Worm (Caenorhabditis elegans): Measurements from ENCODE around the gene E04F6.9.

- TF ChIP-seq unc-130 (tag; optimal IDR thresholded peaks at IDR 0.05) = no peak
- no peak for TF ChIP-seq unc-62 (GFP tag; optimal IDR thresholded peaks at IDR 0.05)
- TF ChIP-seq dpl-1 (GFP tag; optimal IDR thresholded peaks at IDR 0.05) = no peak
- no peak for TF ChIP-seq hpl-2 (GFP tag; optimal IDR thresholded peaks at IDR 0.05)
- no peak for TF ChIP-seq nhr-12 (tag; optimal IDR thresholded peaks at IDR 0.05)
- no peak for TF ChIP-seq ztf-11 (tag; optimal IDR thresholded peaks at IDR 0.05)
- no peak for TF ChIP-seq swsn-7 (tag; optimal IDR thresholded peaks at IDR 0.05)
- TF ChIP-seq nhr-76 (tag; optimal IDR thresholded peaks at IDR 0.05) = no peak
- no peak for TF ChIP-seq nhr-28 (tag; optimal IDR thresholded peaks at IDR 0.05)
- TF ChIP-seq lin-15B (tag; optimal IDR thresholded peaks at IDR 0.05) = no peak
- TF ChIP-seq mep-1 (tag; optimal IDR thresholded peaks at IDR 0.05) = no peak
- TF ChIP-seq aly-2 (tag; optimal IDR thresholded peaks at IDR 0.05) = no peak
Observed at ce11 chrII:7195541-7195940, 16.4 kb downstream of the E04F6.9 start, which contains the start of gene acdh-12.
